Worm (Caenorhabditis elegans) whole organism, L3 larva: ENCODE results near the gene nlp-20.
"Not testable (repeated sequence)": the region's sequence is repeated elsewhere in the genome, so short reads cannot be mapped to it uniquely, and the experiment has no call there.

ENCODE experiments used
- ZK546.5 ChIP-seq: sonication (generic microtip); optimal IDR thresholded peaks from 2 replicates; lab custom pipeline; 2017; ENCODE audit warnings: missing biosample characterization, missing genetic modification characterization
- aly-2 ChIP-seq: fragments of 150-350 bp; optimal IDR thresholded peaks from 2 replicates; lab custom pipeline; 2014; ENCODE audit warnings: missing biosample characterization, missing genetic modification characterization
- ama-1 ChIP-seq: fragments of 150-350 bp; optimal IDR thresholded peaks from 2 replicates; lab custom pipeline; 2018
- ceh-28 ChIP-seq: fragments of 150-350 bp; optimal IDR thresholded peaks from 2 replicates; lab custom pipeline; 2014; ENCODE audit warnings: missing biosample characterization, missing genetic modification reagents, missing genetic modification characterization
- ceh-82 ChIP-seq: fragments of 150-350 bp; optimal IDR thresholded peaks from 2 replicates; lab custom pipeline; 2014; ENCODE audit warnings: missing biosample characterization, missing genetic modification characterization
- egl-27 ChIP-seq: sonication (generic microtip); optimal IDR thresholded peaks from 4 replicates; lab custom pipeline; 2017; ENCODE audit warnings: missing biosample characterization, missing genetic modification reagents, missing genetic modification characterization
- egl-5 ChIP-seq: fragments of 150-350 bp; optimal IDR thresholded peaks from 2 replicates; lab custom pipeline; 2017; ENCODE audit warnings: missing biosample characterization, missing genetic modification reagents, missing genetic modification characterization, inconsistent platforms
- elt-1 ChIP-seq: fragments of 150-350 bp; optimal IDR thresholded peaks from 2 replicates; lab custom pipeline; 2014; ENCODE audit warnings: missing biosample characterization, missing genetic modification characterization
- elt-2 ChIP-seq: sonication (generic microtip); optimal IDR thresholded peaks from 2 replicates; lab custom pipeline; 2016; ENCODE audit warnings: missing genetic modification reagents, mild to moderate bottlenecking, missing genetic modification characterization, missing compliant biosample characterization
- elt-3 ChIP-seq, 3 experiments: fragments of 150-350 bp in 1 of 3; sonication (generic microtip) in 2 of 3; optimal IDR thresholded peaks; 2 replicates in 2 of 3; 4 replicates in 1 of 3; lab custom pipeline; 2014 to 2017; ENCODE audit warnings: missing biosample characterization in 3 of 3, missing genetic modification characterization in 3 of 3
- eor-1 ChIP-seq, 2 experiments: fragments of 150-350 bp; optimal IDR thresholded peaks; 2 replicates each; lab custom pipeline; 2014 to 2018; ENCODE audit warnings: missing biosample characterization in 2 of 2, missing genetic modification characterization in 2 of 2
- fkh-10 ChIP-seq: sonication (generic microtip); optimal IDR thresholded peaks from 2 replicates; lab custom pipeline; 2017; ENCODE audit warnings: missing biosample characterization, missing genetic modification reagents, missing genetic modification characterization
- fkh-2 ChIP-seq: fragments of 150-350 bp; optimal IDR thresholded peaks from 2 replicates; lab custom pipeline; 2014; ENCODE audit warnings: missing biosample characterization, missing genetic modification reagents, missing genetic modification characterization
- fos-1 ChIP-seq: fragments of 150-350 bp; optimal IDR thresholded peaks from 2 replicates; lab custom pipeline; 2014; ENCODE audit warnings: missing biosample characterization, missing genetic modification characterization
- jun-1 ChIP-seq: fragments of 150-350 bp; optimal IDR thresholded peaks from 2 replicates; lab custom pipeline; 2014; ENCODE audit warnings: missing biosample characterization, missing genetic modification reagents, missing genetic modification characterization
- lin-15B ChIP-seq: fragments of 150-350 bp; optimal IDR thresholded peaks from 2 replicates; lab custom pipeline; 2014; ENCODE audit warnings: missing biosample characterization, missing genetic modification characterization
- lin-39 ChIP-seq: fragments of 150-350 bp; optimal IDR thresholded peaks from 2 replicates; lab custom pipeline; 2018; ENCODE audit warnings: missing biosample characterization, missing genetic modification reagents, missing genetic modification characterization
- mdl-1 ChIP-seq: fragments of 150-350 bp; optimal IDR thresholded peaks from 2 replicates; lab custom pipeline; 2014; ENCODE audit warnings: missing biosample characterization, missing genetic modification characterization
- mml-1 ChIP-seq: fragments of 150-350 bp; sonication (generic microtip); optimal IDR thresholded peaks from 3 replicates; lab custom pipeline; 2014; ENCODE audit warnings: missing biosample characterization, missing genetic modification characterization
- nfya-1 ChIP-seq: sonication (generic microtip); optimal IDR thresholded peaks from 2 replicates; lab custom pipeline; 2017; ENCODE audit warnings: missing genetic modification characterization, mild to moderate bottlenecking, missing compliant biosample characterization, antibody characterized with exemption, moderate library complexity; ENCODE audit not compliant: insufficient read depth
- nhr-11 ChIP-seq: fragments of 150-350 bp; optimal IDR thresholded peaks from 2 replicates; lab custom pipeline; 2014; ENCODE audit warnings: missing biosample characterization, missing genetic modification characterization
- nhr-12 ChIP-seq: fragments of 150-350 bp; optimal IDR thresholded peaks from 2 replicates; lab custom pipeline; 2014; ENCODE audit warnings: missing biosample characterization, missing genetic modification characterization
- nhr-23 ChIP-seq: fragments of 150-350 bp; optimal IDR thresholded peaks from 2 replicates; lab custom pipeline; 2014; ENCODE audit warnings: missing biosample characterization, missing genetic modification reagents, missing genetic modification characterization
- nhr-237 ChIP-seq: fragments of 150-350 bp; optimal IDR thresholded peaks from 2 replicates; lab custom pipeline; 2014; ENCODE audit warnings: missing biosample characterization, missing genetic modification characterization
- nhr-25 ChIP-seq: sonication (generic microtip); optimal IDR thresholded peaks from 2 replicates; lab custom pipeline; 2017; ENCODE audit warnings: missing biosample characterization, missing genetic modification characterization
- nhr-28 ChIP-seq: fragments of 150-350 bp; optimal IDR thresholded peaks from 2 replicates; lab custom pipeline; 2014; ENCODE audit warnings: missing biosample characterization, missing genetic modification characterization
- nhr-43 ChIP-seq: sonication (generic microtip); optimal IDR thresholded peaks from 2 replicates; lab custom pipeline; 2016; ENCODE audit warnings: mild to moderate bottlenecking, missing genetic modification characterization, missing compliant biosample characterization; ENCODE audit not compliant: poor library complexity, severe bottlenecking
- nhr-76 ChIP-seq: fragments of 150-350 bp; sonication (generic microtip); optimal IDR thresholded peaks from 5 replicates; lab custom pipeline; 2014; ENCODE audit warnings: missing biosample characterization, missing genetic modification characterization
- nhr-77 ChIP-seq: fragments of 150-350 bp; optimal IDR thresholded peaks from 2 replicates; lab custom pipeline; 2014; ENCODE audit warnings: missing biosample characterization, missing genetic modification characterization
- pha-4 ChIP-seq: fragments of 150-350 bp; optimal IDR thresholded peaks from 2 replicates; lab custom pipeline; 2014; ENCODE audit warnings: missing biosample characterization, missing genetic modification reagents, missing genetic modification characterization
- pqm-1 ChIP-seq: fragments of 150-350 bp; optimal IDR thresholded peaks from 2 replicates; lab custom pipeline; 2017; ENCODE audit warnings: missing biosample characterization, missing genetic modification characterization, inconsistent platforms
- skn-1 ChIP-seq: fragments of 150-350 bp; optimal IDR thresholded peaks from 2 replicates; lab custom pipeline; 2014; ENCODE audit warnings: missing biosample characterization, missing genetic modification characterization
- snpc-4 ChIP-seq: fragments of 150-350 bp; optimal IDR thresholded peaks from 2 replicates; lab custom pipeline; 2014; ENCODE audit warnings: missing biosample characterization, missing genetic modification characterization
- tbx-2 ChIP-seq: sonication (generic microtip); optimal IDR thresholded peaks from 2 replicates; lab custom pipeline; 2016; ENCODE audit warnings: mild to moderate bottlenecking, missing genetic modification characterization, missing compliant biosample characterization
- unc-62 ChIP-seq: fragments of 150-350 bp; sonication (generic microtip); optimal IDR thresholded peaks from 4 replicates; lab custom pipeline; 2014; ENCODE audit warnings: missing biosample characterization, missing genetic modification reagents, missing genetic modification characterization
- zag-1 ChIP-seq: fragments of 150-350 bp; optimal IDR thresholded peaks from 2 replicates; lab custom pipeline; 2014; ENCODE audit warnings: missing biosample characterization, missing genetic modification characterization
- ztf-11 ChIP-seq: fragments of 150-350 bp; optimal IDR thresholded peaks from 2 replicates; lab custom pipeline; 2014; ENCODE audit warnings: missing biosample characterization, missing genetic modification characterization
- ztf-4 ChIP-seq: fragments of 150-350 bp; optimal IDR thresholded peaks from 2 replicates; lab custom pipeline; 2014; ENCODE audit warnings: missing biosample characterization, missing genetic modification characterization

Gene nlp-20

ce11 chrIV:7634578-7634977 is 8.3 kb downstream of the nlp-20 start, which contains the start of gene warf-1:
Gene warf-1 (plus strand): TSS chrIV:7634786.
- not testable (repeated sequence) for TF ChIP-seq nhr-12, skn-1, ceh-82 (tag; lab: Kevin White, UChicago)

- TF ChIP-seq unc-62 (GFP tag; lab: Kevin White, UChicago): no peak
- no peak for TF ChIP-seq lin-39
- no peak for TF ChIP-seq skn-1 (tag; lab: Kevin White, UChicago)
- TF ChIP-seq nhr-237 (tag; lab: Kevin White, UChicago): no peak
- TF ChIP-seq jun-1 (tag; lab: Kevin White, UChicago): no peak
- no peak for TF ChIP-seq elt-2 (tag; lab: Kevin White, UChicago)
- no peak for TF ChIP-seq elt-1 (tag; lab: Kevin White, UChicago)
- no peak for TF ChIP-seq ztf-4 (tag; lab: Kevin White, UChicago)
- TF ChIP-seq ceh-28 (tag; lab: Kevin White, UChicago): no peak
- no peak for TF ChIP-seq egl-27 (tag; lab: Kevin White, UChicago)
- TF ChIP-seq pqm-1 (tag; lab: Kevin White, UChicago): no peak
- no peak for TF ChIP-seq nhr-77 (tag; lab: Kevin White, UChicago)
- no peak for TF ChIP-seq eor-1 (tag; optimal IDR thresholded peaks at IDR 0.05; lab: Kevin White, UChicago)
- no peak for TF ChIP-seq ztf-11 (tag; lab: Kevin White, UChicago)
- TF ChIP-seq nhr-76: no peak
- TF ChIP-seq, all 47 proteins: peak for 0
These were observed 9.9 kb downstream of the nlp-20 start, which contains the start of gene plp-1 for ce11 chrIV:7633020-7633419. Gene plp-1 (plus strand): TSS chrIV:7633360.

- no peak for TF ChIP-seq nhr-11
- peak; percentile 76 for TF ChIP-seq pha-4 (tag; lab: Kevin White, UChicago)
- peak; percentile 2 for TF ChIP-seq nhr-23 (tag; lab: Kevin White, UChicago)
- TF ChIP-seq lin-15B: peak; percentile 20
- TF ChIP-seq nfya-1 (tag; lab: Kevin White, UChicago): peak; percentile 39
- no peak for TF ChIP-seq ceh-28 (tag; lab: Kevin White, UChicago)
- peak; percentile 35 for TF ChIP-seq snpc-4 (tag; lab: Kevin White, UChicago)
These were observed 10.3 kb downstream of the nlp-20 start, which contains the start of gene F45E4.6 for ce11 chrIV:7632535-7632934. Gene F45E4.6 (minus strand): TSS chrIV:7632548.

- TF ChIP-seq nhr-237 (tag; lab: Kevin White, UChicago): no peak
- TF ChIP-seq nhr-43 (tag; lab: Kevin White, UChicago): no peak
- TF ChIP-seq nhr-76: no peak
- no peak for TF ChIP-seq unc-62 (GFP tag; lab: Kevin White, UChicago)
- no peak for TF ChIP-seq ceh-82 (tag; lab: Kevin White, UChicago)
- TF ChIP-seq elt-3 (tag; optimal IDR thresholded peaks at IDR 0.05; lab: Kevin White, UChicago): no peak
- TF ChIP-seq mml-1 (tag; lab: Kevin White, UChicago): no peak
- TF ChIP-seq jun-1 (tag; lab: Kevin White, UChicago): no peak
- no peak for TF ChIP-seq nhr-25 (tag; lab: Kevin White, UChicago)
- no peak for TF ChIP-seq fkh-10 (GFP tag; lab: Kevin White, UChicago)
- no peak for TF ChIP-seq nhr-28
- no peak for TF ChIP-seq fkh-2 (tag; lab: Kevin White, UChicago)
- TF ChIP-seq mdl-1 (tag; lab: Kevin White, UChicago): no peak
- TF ChIP-seq pha-4 (tag; lab: Kevin White, UChicago): no peak
- no peak for TF ChIP-seq fos-1 (tag; lab: Kevin White, UChicago)
- no peak for TF ChIP-seq ama-1 (lab: Kevin White, UChicago)
- TF ChIP-seq ceh-28 (tag; lab: Kevin White, UChicago): no peak
- TF ChIP-seq skn-1 (tag; lab: Kevin White, UChicago): no peak
- no peak for TF ChIP-seq egl-5 (tag; lab: Kevin White, UChicago)
These were observed 13.9 kb downstream of the nlp-20 start, which contains the start of gene F45E4.5 for ce11 chrIV:7628942-7629341. Gene F45E4.5 (minus strand): TSS chrIV:7629042.

DNA sequence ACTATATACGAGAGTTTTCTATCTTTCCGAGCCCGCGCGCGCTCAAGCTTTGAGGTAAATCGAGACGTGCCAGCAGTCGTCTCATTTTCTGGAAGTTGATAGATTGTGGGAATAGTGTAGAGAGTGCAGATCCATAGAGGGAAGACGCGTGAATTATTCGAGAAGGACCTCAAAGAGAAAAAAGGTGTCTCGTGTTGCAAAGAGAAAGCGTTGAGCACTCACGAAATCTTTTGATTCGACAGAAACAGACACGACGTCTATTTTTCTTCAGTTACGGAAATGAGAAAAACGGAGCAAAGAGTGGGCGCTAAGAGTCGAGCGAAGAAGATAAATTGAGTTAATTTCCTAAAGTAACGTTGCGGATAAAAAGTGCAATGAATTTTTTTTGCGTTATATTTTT is 19.0 kb downstream of the nlp-20 start:
- TF ChIP-seq zag-1 (tag; lab: Kevin White, UChicago) (no peak), ZK546.5 (tag; lab: Kevin White, UChicago) (no peak), elt-3 (tag; optimal IDR thresholded peaks at IDR 0.05; lab: Kevin White, UChicago) (no peak), nhr-43 (tag; lab: Kevin White, UChicago) (no peak), aly-2 (tag; lab: Kevin White, UChicago) (peak; percentile 50), nfya-1 (tag; lab: Kevin White, UChicago) (peak; percentile 36), fos-1 (tag; lab: Kevin White, UChicago) (no peak), tbx-2 (no peak), egl-5 (tag; lab: Kevin White, UChicago) (no peak), fkh-10 (GFP tag; lab: Kevin White, UChicago) (peak; percentile 63), ceh-28 (tag; lab: Kevin White, UChicago) (no peak)
